Fruit fly (Drosophila melanogaster): ENCODE results near the gene CG43121.

The CG43121 gene

DNA sequence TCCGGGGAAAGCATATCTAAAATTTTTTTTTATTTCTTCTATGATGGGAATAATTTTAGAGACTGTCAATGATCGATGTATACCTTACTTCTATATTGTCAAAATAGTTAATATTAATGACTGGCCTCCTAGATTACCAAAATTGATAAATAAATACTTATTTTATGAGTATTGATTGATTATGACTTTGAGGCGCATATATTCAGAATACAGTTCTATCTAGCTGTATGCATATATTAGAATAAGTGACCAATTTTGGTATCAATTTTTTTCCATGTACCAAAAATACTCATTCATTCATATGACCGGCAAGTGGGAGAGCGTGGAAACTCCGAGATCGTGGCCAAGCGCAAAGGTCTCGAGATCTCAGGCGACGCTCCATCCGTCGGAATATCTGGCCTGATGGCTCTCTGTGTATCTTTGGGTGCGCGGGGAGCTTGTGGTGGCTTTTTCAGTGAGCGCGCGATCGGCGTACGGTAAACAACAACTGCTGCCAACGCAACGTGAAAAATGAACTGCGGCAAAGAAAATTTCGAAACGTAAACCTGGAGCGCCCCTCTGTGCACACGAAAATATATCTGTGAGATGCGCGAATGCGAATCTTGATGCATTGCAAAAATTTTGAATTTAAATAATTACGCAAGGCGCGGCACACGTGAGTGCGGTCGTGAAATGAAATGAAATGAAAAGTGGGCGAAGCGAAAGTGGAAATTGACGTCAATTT, at the start of gene CG43121, which contains the start of gene ome:
Gene CG43121 (minus strand): TSS at position 51 of the 724 bp plus-strand sequence.
Gene ome (plus strand): TSS at position 453 of the 724 bp plus-strand sequence.
- no peak for TF ChIP-seq CG17801 (GFP tag; optimal IDR thresholded peaks at IDR 0.05; ENCODE audit: partially characterized antibody)

DNA sequence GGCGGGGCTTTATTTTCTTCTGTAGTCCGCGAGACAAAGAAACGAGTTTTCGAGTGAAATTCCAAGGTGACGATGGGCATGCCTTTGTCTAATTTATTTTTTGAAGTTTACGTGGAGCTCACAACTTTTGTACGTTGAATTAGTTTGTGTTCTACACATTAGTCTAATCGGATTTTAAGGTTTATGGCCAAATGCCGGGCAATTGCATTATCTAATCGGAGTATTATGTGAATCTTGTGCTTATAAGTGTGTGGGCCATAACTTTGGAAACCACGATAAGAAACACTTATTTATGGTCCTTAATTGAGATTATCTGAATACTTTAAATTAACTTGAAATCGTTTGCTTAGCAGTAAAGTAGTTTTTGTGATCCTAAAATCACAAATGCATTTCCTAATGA, 40.6 kb upstream of the CG43121 start:
- TF ChIP-seq CG17801 (GFP tag; optimal IDR thresholded peaks at IDR 0.05; ENCODE audit: partially characterized antibody) = no peak

DNA sequence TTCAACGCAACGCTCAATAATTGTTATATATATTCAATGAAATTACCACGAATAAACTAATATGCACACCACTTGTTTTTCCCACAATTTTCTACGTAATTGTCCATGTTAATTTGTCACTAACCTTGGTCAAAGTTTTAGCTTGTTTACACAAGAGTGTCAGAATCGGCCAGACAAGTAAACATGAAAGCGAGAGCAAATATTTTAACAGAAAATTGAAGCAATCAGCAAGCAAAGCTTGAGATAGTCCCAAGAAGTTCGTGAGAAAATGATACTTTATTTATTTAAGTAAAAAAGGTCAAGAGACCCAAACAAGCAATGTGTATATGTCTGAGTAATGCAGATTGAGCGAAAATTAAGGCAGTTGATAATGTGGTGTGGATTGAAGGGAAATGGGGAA, 35.8 kb upstream of the CG43121 start:
- no peak for TF ChIP-seq CG17801 (GFP tag; optimal IDR thresholded peaks at IDR 0.05; ENCODE audit: partially characterized antibody)

DNA sequence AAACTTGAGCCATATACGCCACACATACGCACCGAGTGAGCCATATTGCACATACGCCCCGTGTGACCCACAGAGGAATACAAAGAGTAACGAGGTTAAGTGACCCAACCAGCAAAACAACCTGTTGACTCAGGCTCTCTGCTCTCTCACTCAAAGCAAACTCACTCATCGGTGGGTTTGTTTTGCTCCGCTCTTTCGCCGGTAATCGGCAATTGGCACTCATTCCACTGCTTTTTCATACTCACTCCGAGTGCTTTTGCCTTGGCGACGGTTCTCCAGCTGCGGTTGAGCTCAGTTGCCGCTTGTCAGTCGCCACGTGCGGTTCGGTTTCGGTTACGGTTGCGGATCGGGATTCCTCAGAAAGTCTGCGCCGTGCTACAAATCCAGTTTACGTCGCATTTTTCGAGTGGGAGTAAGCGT, 34.2 kb upstream of the CG43121 start:
- TF ChIP-seq CG17801 (GFP tag; optimal IDR thresholded peaks at IDR 0.05; ENCODE audit: partially characterized antibody) = peak; percentile 24

DNA sequence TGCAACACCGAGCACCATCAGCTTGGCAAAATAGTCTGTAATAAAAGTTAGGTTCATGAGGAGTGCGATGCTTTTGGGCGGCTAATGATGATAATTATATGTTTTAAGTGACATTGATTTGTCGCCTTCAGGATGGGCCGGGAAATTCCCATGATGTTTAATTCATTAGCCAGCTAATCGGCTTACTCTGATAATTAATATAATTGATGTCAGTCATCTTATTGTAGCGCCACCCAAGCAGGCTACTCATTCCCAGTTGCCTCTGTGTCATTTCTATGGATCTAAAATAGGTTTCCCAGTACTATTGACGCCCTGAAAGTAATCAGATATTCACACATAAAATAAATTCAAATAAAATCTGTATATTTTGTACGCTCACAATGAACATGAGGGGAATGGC, 32.9 kb upstream of the CG43121 start, which contains the start of gene CG13476:
Gene CG13476 (plus strand): TSS at position 301 of the 400 bp plus-strand sequence.
- no peak for TF ChIP-seq CG17801 (GFP tag; optimal IDR thresholded peaks at IDR 0.05; ENCODE audit: partially characterized antibody)

DNA sequence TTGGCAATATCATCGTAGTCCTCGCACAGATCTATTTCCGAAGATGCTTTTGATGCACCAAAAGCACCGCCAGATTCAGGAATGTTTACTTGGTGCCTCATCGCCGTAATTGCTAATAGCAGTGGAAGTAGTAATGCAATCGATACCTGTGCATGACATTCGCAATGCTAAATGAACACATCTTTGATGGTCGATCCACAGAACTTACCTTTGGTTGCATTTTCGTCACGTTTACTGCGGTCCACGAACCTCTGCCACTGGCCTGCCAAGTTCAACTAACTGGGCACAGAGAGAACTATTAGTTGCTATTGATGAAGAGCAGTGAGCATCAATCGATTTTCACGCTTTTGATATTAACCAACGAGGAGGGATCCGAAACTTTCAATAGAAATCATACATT, 29.3 kb upstream of the CG43121 start, which contains the start of gene CG17177:
Gene CG17177 (minus strand): TSS at position 101 of the 400 bp plus-strand sequence.
- no peak for TF ChIP-seq CG17801 (GFP tag; optimal IDR thresholded peaks at IDR 0.05; ENCODE audit: partially characterized antibody)

DNA sequence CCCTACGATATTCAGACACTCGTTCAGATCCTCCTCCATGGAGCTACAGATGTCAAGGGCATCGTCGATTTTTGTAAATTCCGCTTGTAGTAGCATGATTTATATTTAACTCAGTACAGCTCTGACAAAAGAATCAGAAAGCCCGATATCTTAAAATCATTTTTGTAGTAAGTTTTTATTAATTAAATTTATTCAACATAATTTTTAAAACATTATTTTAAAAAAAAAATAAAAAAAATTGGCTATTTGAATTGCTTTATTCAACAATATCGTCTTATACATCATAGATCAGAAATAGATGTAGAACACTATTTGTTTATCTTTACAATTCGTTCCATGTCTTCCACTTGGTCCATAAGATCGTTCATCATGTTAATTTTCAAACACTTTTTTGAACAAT, 24.8 kb upstream of the CG43121 start, which contains the start of gene CG13474:
Gene CG13474 (minus strand): TSS at position 101 of the 400 bp plus-strand sequence.
- TF ChIP-seq CG17801 (GFP tag; optimal IDR thresholded peaks at IDR 0.05; ENCODE audit: partially characterized antibody) = no peak

DNA sequence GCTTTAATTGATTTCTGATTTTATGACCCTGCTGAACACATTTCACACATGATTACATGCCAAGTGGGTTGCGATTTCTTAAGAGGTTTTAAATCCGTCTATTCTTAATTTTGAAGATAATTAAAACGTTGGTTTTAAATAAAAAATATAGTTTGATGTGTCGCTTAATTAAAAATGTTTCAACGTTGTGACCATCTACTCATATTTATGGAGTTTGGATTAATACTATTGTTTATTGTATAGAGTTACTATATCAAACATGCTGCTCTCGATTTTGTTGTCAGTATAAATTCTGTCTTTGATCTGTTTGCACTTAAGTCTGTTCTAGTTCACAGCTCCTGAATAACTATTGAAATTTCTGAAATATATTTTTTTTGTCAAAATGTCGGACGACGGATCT, 18.8 kb upstream of the CG43121 start, which contains the start of gene gdrd:
Gene gdrd (plus strand): TSS at position 301 of the 400 bp plus-strand sequence.
- TF ChIP-seq CG17801 (GFP tag; optimal IDR thresholded peaks at IDR 0.05; ENCODE audit: partially characterized antibody) = no peak

DNA sequence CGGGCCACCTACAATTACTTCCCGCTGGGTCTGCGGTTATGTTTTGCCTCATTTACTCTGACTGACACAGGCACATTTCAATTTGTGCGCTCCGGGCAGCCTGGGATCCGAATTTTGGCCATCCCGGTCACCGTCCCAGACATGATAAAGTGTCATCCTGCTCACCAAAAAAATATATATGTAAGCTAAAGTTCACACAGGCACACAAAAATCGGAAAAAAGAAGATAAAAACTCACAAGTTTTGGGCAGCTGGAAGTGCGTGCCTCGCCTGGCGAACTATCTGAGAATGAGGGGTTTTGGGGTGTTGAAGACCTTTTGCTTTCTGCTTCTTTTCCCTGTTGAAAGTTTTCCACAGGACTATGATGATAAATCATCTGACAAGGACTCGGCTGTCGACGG, 14.0 kb upstream of the CG43121 start:
- no peak for TF ChIP-seq CG17801 (GFP tag; optimal IDR thresholded peaks at IDR 0.05; ENCODE audit: partially characterized antibody)

DNA sequence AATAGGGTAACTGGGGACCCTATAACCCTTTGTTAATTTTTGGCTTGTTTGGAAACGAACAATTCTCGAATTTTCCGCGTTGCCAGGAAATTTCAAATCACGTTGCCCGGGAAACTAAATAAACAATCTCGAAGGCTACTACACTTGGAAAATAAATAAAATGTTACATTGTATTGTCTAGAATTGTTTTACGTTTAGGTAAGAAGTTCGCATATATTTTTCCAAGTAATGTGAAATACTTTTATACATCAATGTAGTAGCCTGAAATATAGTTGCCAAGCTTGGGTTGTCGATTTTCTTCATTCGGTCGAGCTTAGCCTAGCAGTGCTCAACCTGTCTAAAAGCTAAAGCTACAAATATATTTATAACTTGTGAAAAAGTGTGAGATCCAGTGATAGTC, 12.2 kb upstream of the CG43121 start, which contains the start of gene Dnaaf6:
Gene Dnaaf6 (plus strand): TSS at position 301 of the 400 bp plus-strand sequence.
- TF ChIP-seq CG17801 (GFP tag; optimal IDR thresholded peaks at IDR 0.05; ENCODE audit: partially characterized antibody) = no peak

DNA sequence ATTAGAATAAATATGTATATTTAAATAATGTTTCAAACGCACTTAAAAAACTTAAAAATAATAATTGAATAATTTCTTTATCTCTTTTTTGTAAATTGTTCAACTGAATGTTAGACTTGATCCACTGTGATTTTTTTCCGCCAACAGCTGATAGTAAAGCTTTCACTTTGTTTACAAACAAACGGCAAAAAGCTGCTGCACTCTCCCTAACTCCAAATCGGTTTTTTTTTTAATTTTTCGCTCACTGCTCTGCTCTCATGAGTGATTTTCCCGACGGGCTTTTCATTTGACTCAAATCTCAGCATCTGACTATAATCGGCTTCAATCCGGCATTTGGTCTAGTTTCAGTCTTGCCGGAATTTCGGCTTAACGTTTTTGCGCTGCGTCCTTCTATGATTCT, 9.3 kb upstream of the CG43121 start:
- no peak for TF ChIP-seq CG17801 (GFP tag; optimal IDR thresholded peaks at IDR 0.05; ENCODE audit: partially characterized antibody)

DNA sequence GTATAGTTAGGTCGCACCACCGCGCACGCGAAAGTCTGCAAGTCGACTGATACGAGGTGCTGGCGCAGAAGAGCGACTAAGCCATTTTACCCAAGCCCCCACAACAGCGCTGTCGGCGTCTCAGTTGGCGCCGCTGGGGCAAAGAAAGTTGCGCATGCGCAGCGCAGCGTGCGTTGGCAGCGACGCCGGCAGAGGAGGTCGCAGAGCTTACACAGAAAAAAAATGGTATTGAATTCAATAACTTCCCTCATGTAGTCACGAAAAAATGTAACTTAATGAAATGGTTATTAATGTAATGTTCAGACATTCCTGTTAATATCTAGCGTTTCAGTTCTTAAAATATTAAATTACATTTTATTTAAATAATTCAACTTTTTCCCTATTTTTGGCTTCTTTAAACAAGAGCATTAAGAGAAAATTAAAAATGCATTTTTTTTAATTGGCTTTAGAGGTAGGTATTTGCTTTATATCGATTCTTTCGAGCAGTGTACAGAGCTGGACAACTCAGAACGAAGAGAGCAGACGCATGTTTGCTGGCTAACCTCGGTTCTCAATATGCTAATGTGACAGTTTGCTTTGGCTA, 6.0 kb upstream of the CG43121 start, which contains the start of gene CG4914:
Gene CG4914 (minus strand): TSS at position 51 of the 583 bp plus-strand sequence.
- TF ChIP-seq CG17801 (GFP tag; optimal IDR thresholded peaks at IDR 0.05; ENCODE audit: partially characterized antibody) = no peak

DNA sequence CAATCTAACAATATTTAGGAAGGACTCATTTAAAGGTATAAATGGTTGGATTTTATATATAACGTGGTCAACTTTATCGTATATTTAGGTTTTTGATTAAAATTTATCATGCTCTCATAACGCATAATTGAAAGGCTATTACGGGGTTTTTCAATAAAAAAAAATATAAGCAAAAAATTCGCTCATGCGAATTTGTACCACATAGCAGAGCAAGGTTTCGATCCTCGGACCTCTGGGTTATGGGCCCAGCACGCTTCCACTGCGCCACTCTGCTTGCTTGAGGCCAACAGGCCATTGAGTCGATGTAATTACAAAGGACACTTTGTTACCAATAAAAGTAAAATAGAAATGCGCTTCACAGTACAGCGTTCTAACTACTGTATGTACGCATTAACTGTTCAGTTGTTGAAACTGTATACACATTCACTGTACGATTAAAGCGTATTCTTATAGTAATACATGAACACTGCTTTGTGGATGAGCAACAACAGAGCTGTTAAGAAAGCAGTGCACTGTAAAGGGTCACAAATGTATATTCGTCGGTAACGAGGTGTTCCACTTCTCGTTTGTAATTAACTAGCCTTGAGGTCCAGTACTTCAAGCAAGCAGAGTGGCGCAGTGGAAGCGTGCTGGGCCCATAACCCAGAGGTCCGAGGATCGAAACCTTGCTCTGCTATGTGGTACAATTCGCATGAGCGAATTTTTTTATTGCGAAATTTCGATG, 1.7 kb upstream of the CG43121 start:
- TF ChIP-seq CG17801 (GFP tag; optimal IDR thresholded peaks at IDR 0.05; ENCODE audit: partially characterized antibody) = peak; percentile 38

DNA sequence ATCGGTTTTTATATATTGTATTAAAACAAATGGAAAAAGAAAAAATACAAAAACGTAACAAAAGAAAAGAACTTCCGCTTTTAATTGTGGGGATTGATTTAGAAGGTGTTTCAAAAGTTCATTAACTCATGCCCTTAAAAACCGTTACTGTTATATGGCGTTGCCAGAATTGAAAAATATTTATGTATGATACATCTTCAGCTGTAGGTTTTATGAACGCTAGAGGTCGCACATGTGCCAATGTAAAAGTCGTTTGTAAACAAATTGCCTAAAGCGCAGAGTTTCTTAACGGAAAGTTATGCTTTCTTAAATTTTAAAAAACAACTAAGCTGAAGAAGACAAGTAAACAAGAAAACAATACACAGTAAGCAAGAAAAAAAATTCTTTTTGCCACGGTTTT, 691 bp downstream of the CG43121 start:
- no peak for TF ChIP-seq CG17801 (GFP tag; optimal IDR thresholded peaks at IDR 0.05; ENCODE audit: partially characterized antibody)

DNA sequence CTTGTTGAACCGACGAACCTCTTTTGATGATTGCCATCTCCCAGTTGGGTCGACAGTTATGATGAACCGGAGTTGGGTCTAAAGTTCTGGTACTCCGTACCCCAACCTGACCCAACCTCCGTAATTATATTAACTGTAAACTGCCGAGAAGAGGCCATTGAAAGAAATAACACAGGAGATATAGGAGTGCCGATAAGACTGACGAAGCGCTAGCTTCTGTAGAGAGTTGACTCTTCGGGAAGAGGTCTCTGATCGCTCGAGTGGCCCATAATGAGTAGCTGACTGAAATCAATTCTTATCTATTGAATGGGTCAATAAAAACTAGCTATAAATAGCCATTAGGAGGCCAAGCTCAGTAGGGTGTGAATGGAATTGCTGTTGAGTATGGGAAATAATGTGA, 3.6 kb downstream of the CG43121 start:
- TF ChIP-seq CG17801 (GFP tag; optimal IDR thresholded peaks at IDR 0.05; ENCODE audit: partially characterized antibody) = no peak
